Worm (Caenorhabditis elegans) whole organism, midembryonic: ENCODE data around the gene trap-4.
"Not testable (repeated sequence)": the region's sequence is repeated elsewhere in the genome, so short reads cannot be mapped to it uniquely, and the experiment has no call there.

Experiments
- T22C8.4 ChIP-seq: fragments of 200-800 bp; sonication (Bioruptor generic); IDR thresholded peaks from 2 replicates; pipeline ENCODE4 v1.3.6; 2022; ENCODE audit warnings: missing genetic modification characterization, missing compliant biosample characterization
- cog-1 ChIP-seq: sonication (generic microtip); optimal IDR thresholded peaks from 2 replicates; lab custom pipeline; 2016; ENCODE audit warnings: missing genetic modification characterization, missing compliant biosample characterization
- flt-1 ChIP-seq: fragments of 200-800 bp; sonication (Bioruptor generic); IDR thresholded peaks from 2 replicates; pipeline ENCODE4 v1.3.6; 2022; ENCODE audit warnings: missing genetic modification characterization, missing compliant biosample characterization
- klf-2 ChIP-seq: fragments of 200-800 bp; sonication (Bioruptor generic); conservative IDR thresholded peaks from 2 replicates; pipeline ENCODE4 v1.3.6; 2022; ENCODE audit warnings: missing genetic modification reagents, missing genetic modification characterization, missing compliant biosample characterization
- med-1 ChIP-seq: sonication (generic microtip); optimal IDR thresholded peaks from 2 replicates; lab custom pipeline; 2017; ENCODE audit warnings: missing genetic modification characterization, mild to moderate bottlenecking, missing compliant biosample characterization, antibody characterized with exemption, missing genetic modification reagents; ENCODE audit not compliant: insufficient read depth
- ref-1 ChIP-seq: fragments of 200-800 bp; sonication (Bioruptor generic); conservative IDR thresholded peaks from 2 replicates; pipeline ENCODE4 v1.3.6; 2022; ENCODE audit warnings: missing genetic modification reagents, missing genetic modification characterization, missing compliant biosample characterization
- tab-1 ChIP-seq: fragments of 200-800 bp; sonication (Bioruptor generic); IDR thresholded peaks from 2 replicates; pipeline ENCODE4 v1.3.6; 2022; ENCODE audit warnings: missing genetic modification characterization, missing compliant biosample characterization
- ztf-23 ChIP-seq: fragments of 200-800 bp; sonication (Bioruptor generic); IDR thresholded peaks from 2 replicates; pipeline ENCODE4 v1.3.6; 2022; ENCODE audit warnings: missing genetic modification reagents, missing genetic modification characterization, missing compliant biosample characterization
- ztf-29 ChIP-seq: fragments of 200-800 bp; sonication (Bioruptor generic); IDR thresholded peaks from 2 replicates; pipeline ENCODE4 v1.3.6; 2022; ENCODE audit warnings: missing genetic modification reagents, missing genetic modification characterization, missing compliant biosample characterization

Gene trap-4

ce11 chrIII:11920187-11920785 is at the start of gene trap-4, which contains the start of gene ccf-1:
trap-4 (plus strand) TSS chrIII:11920735.
ccf-1 (minus strand) TSS chrIII:11920237.
- no peak for TF ChIP-seq med-1 (GFP tag; lab: Kevin White, UChicago)
- no peak for TF ChIP-seq ztf-23 (GFP tag; lab: Robert Waterston, UW)
- TF ChIP-seq flt-1 (GFP tag; lab: Robert Waterston, UW): no peak
- no peak for TF ChIP-seq klf-2 (GFP tag; lab: Robert Waterston, UW)
- TF ChIP-seq tab-1 (GFP tag; lab: Robert Waterston, UW): no peak
- TF ChIP-seq ref-1 (GFP tag; lab: Robert Waterston, UW): no peak
- 0 out of 2 replicates have a peak, but pooled peaks have one; percentile 15 for TF ChIP-seq T22C8.4 (GFP tag; lab: Robert Waterston, UW)

- no peak for TF ChIP-seq flt-1 (GFP tag; lab: Robert Waterston, UW)
- no peak for TF ChIP-seq T22C8.4 (GFP tag; lab: Robert Waterston, UW)
- TF ChIP-seq med-1 (GFP tag; lab: Kevin White, UChicago): no peak
- TF ChIP-seq klf-2 (GFP tag; lab: Robert Waterston, UW): no peak
- no peak for TF ChIP-seq ref-1 (GFP tag; lab: Robert Waterston, UW)
- TF ChIP-seq cog-1: no peak
- TF ChIP-seq ztf-29 (GFP tag; lab: Robert Waterston, UW): no peak
- no peak for TF ChIP-seq ztf-23 (GFP tag; lab: Robert Waterston, UW)
- no peak for TF ChIP-seq tab-1 (GFP tag; lab: Robert Waterston, UW)
Measured at ce11 chrIII:11871617-11872016, 48.9 kb upstream of the trap-4 start.

- TF ChIP-seq cog-1 (no peak), klf-2 (GFP tag; lab: Robert Waterston, UW) (no peak), T22C8.4 (GFP tag; lab: Robert Waterston, UW) (no peak), flt-1 (GFP tag; lab: Robert Waterston, UW) (no peak), ztf-23 (GFP tag; lab: Robert Waterston, UW) (no peak)
Measured at ce11 chrIII:11874242-11874641, 46.3 kb upstream of the trap-4 start.

- no peak for TF ChIP-seq klf-2 (GFP tag; lab: Robert Waterston, UW)
- TF ChIP-seq tab-1 (GFP tag; lab: Robert Waterston, UW): 0 out of 2 replicates have a peak, but pooled peaks have one; percentile 27
Measured at ce11 chrIII:11876130-11876529, 44.4 kb upstream of the trap-4 start.

- no peak for TF ChIP-seq tab-1 (GFP tag; lab: Robert Waterston, UW)
- no peak for TF ChIP-seq ztf-23 (GFP tag; lab: Robert Waterston, UW)
- no peak for TF ChIP-seq klf-2 (GFP tag; lab: Robert Waterston, UW)
- TF ChIP-seq cog-1: no peak
- no peak for TF ChIP-seq med-1 (GFP tag; lab: Kevin White, UChicago)
- no peak for TF ChIP-seq ref-1 (GFP tag; lab: Robert Waterston, UW)
- no peak for TF ChIP-seq T22C8.4 (GFP tag; lab: Robert Waterston, UW)
- no peak for TF ChIP-seq ztf-29 (GFP tag; lab: Robert Waterston, UW)
Measured at ce11 chrIII:11878751-11879150, 41.8 kb upstream of the trap-4 start, which contains the start of gene Y56A3A.6. Y56A3A.6 (minus strand) TSS chrIII:11878803.

- TF ChIP-seq med-1 (GFP tag; lab: Kevin White, UChicago) (no peak), ztf-29 (GFP tag; lab: Robert Waterston, UW) (no peak), tab-1 (GFP tag; lab: Robert Waterston, UW) (no peak), T22C8.4 (GFP tag; lab: Robert Waterston, UW) (no peak), klf-2 (GFP tag; lab: Robert Waterston, UW) (no peak), cog-1 (no peak), flt-1 (GFP tag; lab: Robert Waterston, UW) (no peak), ref-1 (GFP tag; lab: Robert Waterston, UW) (no peak), ztf-23 (GFP tag; lab: Robert Waterston, UW) (no peak)
Measured at ce11 chrIII:11881549-11881948, 39.0 kb upstream of the trap-4 start.

ce11 chrIII:11883694-11884093 is 36.8 kb upstream of the trap-4 start, which contains the start of gene fbxb-22:
fbxb-22 (minus strand) TSS chrIII:11883754.
- not testable (repeated sequence) for TF ChIP-seq ref-1 (GFP tag; lab: Robert Waterston, UW); ztf-23 (GFP tag; lab: Robert Waterston, UW); med-1 (GFP tag; lab: Kevin White, UChicago)

ce11 chrIII:11891335-11891734 is 29.2 kb upstream of the trap-4 start, which contains the start of gene faah-5:
faah-5 (minus strand) TSS chrIII:11891435.
- no peak for TF ChIP-seq tab-1 (GFP tag; lab: Robert Waterston, UW)
- no peak for TF ChIP-seq ztf-23 (GFP tag; lab: Robert Waterston, UW)
- no peak for TF ChIP-seq ztf-29 (GFP tag; lab: Robert Waterston, UW)
- no peak for TF ChIP-seq cog-1
- TF ChIP-seq flt-1 (GFP tag; lab: Robert Waterston, UW): no peak
- no peak for TF ChIP-seq ref-1 (GFP tag; lab: Robert Waterston, UW)
- TF ChIP-seq klf-2 (GFP tag; lab: Robert Waterston, UW): no peak
- no peak for TF ChIP-seq T22C8.4 (GFP tag; lab: Robert Waterston, UW)
- no peak for TF ChIP-seq med-1 (GFP tag; lab: Kevin White, UChicago)

ce11 chrIII:11892939-11893338 is 27.6 kb upstream of the trap-4 start, which contains the start of gene Y56A3A.41:
Y56A3A.41 (minus strand) TSS chrIII:11893039.
- TF ChIP-seq ztf-23 (GFP tag; lab: Robert Waterston, UW) (no peak), T22C8.4 (GFP tag; lab: Robert Waterston, UW) (no peak), klf-2 (GFP tag; lab: Robert Waterston, UW) (no peak), ztf-29 (GFP tag; lab: Robert Waterston, UW) (no peak), med-1 (GFP tag; lab: Kevin White, UChicago) (no peak), tab-1 (GFP tag; lab: Robert Waterston, UW) (no peak), ref-1 (GFP tag; lab: Robert Waterston, UW) (no peak), cog-1 (no peak), flt-1 (GFP tag; lab: Robert Waterston, UW) (no peak)
